Fruit fly (Drosophila melanogaster) whole organism, prepupa: Measurements from ENCODE around the gene dao.

Source experiments
- CG10631 ChIP-seq: fragments of 200-800 bp; sonication (Bioruptor generic); optimal IDR thresholded peaks from 2 replicates; lab custom pipeline; 2016; ENCODE audit warnings: missing biosample characterization, missing genetic modification characterization
- CG11762 ChIP-seq: fragments of 200-800 bp; sonication (Bioruptor generic); optimal IDR thresholded peaks from 3 replicates; lab custom pipeline; 2016; ENCODE audit warnings: missing biosample characterization, missing genetic modification characterization; ENCODE audit not compliant: insufficient read depth
- CG15336 ChIP-seq: fragments of 200-800 bp; sonication (Bioruptor generic); IDR thresholded peaks from 2 replicates; pipeline ENCODE4 v1.3.6; 2022; ENCODE audit warnings: missing biosample characterization, missing genetic modification characterization
- CG1621 ChIP-seq: fragments of 200-800 bp; sonication (Bioruptor generic); optimal IDR thresholded peaks from 3 replicates; lab custom pipeline; 2018; ENCODE audit warnings: missing biosample characterization, mild to moderate bottlenecking, missing genetic modification characterization
- CG3032 ChIP-seq: fragments of 200-800 bp; optimal IDR thresholded peaks from 2 replicates; lab custom pipeline; 2019; ENCODE audit warnings: missing biosample characterization, mild to moderate bottlenecking, missing genetic modification characterization, moderate library complexity
- CG31627 ChIP-seq: fragments of 200-800 bp; sonication (Bioruptor generic); optimal IDR thresholded peaks from 3 replicates; lab custom pipeline; 2016; ENCODE audit warnings: missing biosample characterization, missing genetic modification characterization
- CG32006 ChIP-seq: fragments of 200-800 bp; sonication (Bioruptor generic); optimal IDR thresholded peaks from 3 replicates; lab custom pipeline; 2017; ENCODE audit warnings: missing biosample characterization, mild to moderate bottlenecking, missing genetic modification characterization
- CG4318 ChIP-seq: fragments of 200-800 bp; sonication (Bioruptor generic); optimal IDR thresholded peaks from 3 replicates; lab custom pipeline; 2017; ENCODE audit warnings: missing biosample characterization, mild to moderate bottlenecking, missing genetic modification characterization
- CG6854 ChIP-seq: fragments of 200-800 bp; sonication (Bioruptor generic); optimal IDR thresholded peaks from 2 replicates; lab custom pipeline; 2017; ENCODE audit warnings: missing biosample characterization, mild to moderate bottlenecking, missing genetic modification characterization
- CG8119 ChIP-seq: fragments of 200-800 bp; sonication (Bioruptor generic); IDR thresholded peaks from 3 replicates; pipeline ENCODE4 v1.3.6; 2022; ENCODE audit warnings: missing biosample characterization, missing genetic modification characterization
- CG8319 ChIP-seq: fragments of 200-800 bp; sonication (Bioruptor generic); optimal IDR thresholded peaks from 3 replicates; lab custom pipeline; 2016; ENCODE audit warnings: missing biosample characterization, missing genetic modification characterization
- CG8632 ChIP-seq: fragments of 200-800 bp; sonication (Bioruptor generic); optimal IDR thresholded peaks from 3 replicates; lab custom pipeline; 2016; ENCODE audit warnings: missing biosample characterization, missing genetic modification characterization
- Eip75B ChIP-seq: fragments of 200-800 bp; sonication (Bioruptor generic); optimal IDR thresholded peaks from 3 replicates; lab custom pipeline; 2016; ENCODE audit warnings: missing biosample characterization, missing genetic modification characterization
- Eip78C ChIP-seq: fragments of 200-800 bp; sonication (Bioruptor generic); peaks from one replicate; lab custom pipeline; 2016; ENCODE audit warnings: missing biosample characterization, missing genetic modification characterization
- Eip93F ChIP-seq: fragments of 200-800 bp; sonication (Bioruptor generic); optimal IDR thresholded peaks from 2 replicates; lab custom pipeline; 2016; ENCODE audit warnings: missing biosample characterization, mild to moderate bottlenecking, missing genetic modification characterization
- Ets21C ChIP-seq: fragments of 200-800 bp; sonication (Bioruptor generic); optimal IDR thresholded peaks from 3 replicates; lab custom pipeline; 2016; ENCODE audit warnings: missing biosample characterization, missing genetic modification characterization
- Ets96B ChIP-seq: fragments of 200-800 bp; optimal IDR thresholded peaks from 2 replicates; lab custom pipeline; 2019; ENCODE audit warnings: missing biosample characterization, mild to moderate bottlenecking, missing genetic modification characterization, moderate library complexity
- Hr4 ChIP-seq: fragments of 200-800 bp; sonication (Bioruptor generic); optimal IDR thresholded peaks from 3 replicates; lab custom pipeline; 2016; ENCODE audit warnings: missing biosample characterization, missing genetic modification characterization
- Lpt ChIP-seq: fragments of 200-800 bp; sonication (Bioruptor generic); optimal IDR thresholded peaks from 3 replicates; lab custom pipeline; 2016; ENCODE audit warnings: missing biosample characterization, missing genetic modification characterization
- OdsH ChIP-seq: fragments of 200-800 bp; sonication (Bioruptor generic); optimal IDR thresholded peaks from 3 replicates; lab custom pipeline; 2016; ENCODE audit warnings: missing biosample characterization, missing genetic modification characterization
- Smox ChIP-seq: fragments of 200-800 bp; sonication (Bioruptor generic); optimal IDR thresholded peaks from 3 replicates; lab custom pipeline; 2016; ENCODE audit warnings: missing biosample characterization, missing genetic modification characterization
- Sox14 ChIP-seq: fragments of 200-800 bp; sonication (Bioruptor generic); optimal IDR thresholded peaks from 3 replicates; lab custom pipeline; 2016; ENCODE audit warnings: missing biosample characterization, missing genetic modification characterization
- achi ChIP-seq: fragments of 200-800 bp; sonication (Bioruptor generic); optimal IDR thresholded peaks from 3 replicates; lab custom pipeline; 2016; ENCODE audit warnings: missing biosample characterization, missing genetic modification characterization
- acj6 ChIP-seq: fragments of 200-800 bp; sonication (Bioruptor generic); optimal IDR thresholded peaks from 3 replicates; lab custom pipeline; 2016; ENCODE audit warnings: missing biosample characterization, missing genetic modification characterization
- dac ChIP-seq: fragments of 200-800 bp; sonication (Bioruptor generic); optimal IDR thresholded peaks from 2 replicates; lab custom pipeline; 2017; ENCODE audit warnings: missing biosample characterization, mild to moderate bottlenecking, missing genetic modification characterization
- dsx ChIP-seq: fragments of 200-800 bp; optimal IDR thresholded peaks from 3 replicates; lab custom pipeline; 2019; ENCODE audit warnings: missing biosample characterization, mild to moderate bottlenecking, missing genetic modification characterization, moderate library complexity; ENCODE audit not compliant: poor library complexity, severe bottlenecking
- eg ChIP-seq: fragments of 200-800 bp; sonication (Bioruptor generic); IDR thresholded peaks from 3 replicates; pipeline ENCODE4 v1.3.6; 2022; ENCODE audit warnings: missing biosample characterization, missing genetic modification characterization
- esn ChIP-seq: fragments of 200-800 bp; sonication (Bioruptor generic); optimal IDR thresholded peaks from 2 replicates; lab custom pipeline; 2016; ENCODE audit warnings: missing biosample characterization, mild to moderate bottlenecking, missing genetic modification characterization, moderate library complexity
- fd59A ChIP-seq: fragments of 200-800 bp; sonication (Bioruptor generic); optimal IDR thresholded peaks from 2 replicates; lab custom pipeline; 2017; ENCODE audit warnings: missing biosample characterization, mild to moderate bottlenecking, missing genetic modification characterization, missing genetic modification reagents
- fd85E ChIP-seq: fragments of 200-800 bp; sonication (Bioruptor generic); optimal IDR thresholded peaks from 3 replicates; lab custom pipeline; 2016; ENCODE audit warnings: missing biosample characterization, missing genetic modification characterization
- fkh ChIP-seq: fragments of 200-800 bp; sonication (Bioruptor generic); optimal IDR thresholded peaks from 3 replicates; lab custom pipeline; 2017; ENCODE audit warnings: missing biosample characterization, mild to moderate bottlenecking, missing genetic modification characterization, moderate library complexity
- net ChIP-seq: fragments of 200-800 bp; sonication (Bioruptor generic); optimal IDR thresholded peaks from 3 replicates; lab custom pipeline; 2016; ENCODE audit warnings: missing biosample characterization, missing genetic modification characterization
- salr ChIP-seq, 2 experiments: fragments of 200-800 bp; sonication (Bioruptor generic); optimal IDR thresholded peaks; 3 replicates each; lab custom pipeline; 2016 to 2018; ENCODE audit warnings: missing biosample characterization in 2 of 2, missing genetic modification characterization in 2 of 2, mild to moderate bottlenecking in 1 of 2
- ss ChIP-seq, 2 experiments: fragments of 200-800 bp; sonication (Bioruptor generic); optimal IDR thresholded peaks; 2 replicates in 1 of 2; 3 replicates in 1 of 2; lab custom pipeline; 2017 to 2018; ENCODE audit warnings: mild to moderate bottlenecking in 2 of 2, missing biosample characterization in 2 of 2, missing genetic modification characterization in 2 of 2, moderate library complexity in 1 of 2
- svp ChIP-seq: fragments of 200-800 bp; sonication (Bioruptor generic); peaks from one replicate; lab custom pipeline; 2016; ENCODE audit warnings: missing biosample characterization, missing genetic modification characterization
- topi ChIP-seq: fragments of 200-800 bp; sonication (Bioruptor generic); optimal IDR thresholded peaks from 3 replicates; lab custom pipeline; 2016; ENCODE audit warnings: missing biosample characterization, missing genetic modification characterization
- vri ChIP-seq: fragments of 200-800 bp; sonication (Bioruptor generic); optimal IDR thresholded peaks from 3 replicates; lab custom pipeline; 2016; ENCODE audit warnings: missing biosample characterization, mild to moderate bottlenecking, missing genetic modification characterization

Gene dao

DNA sequence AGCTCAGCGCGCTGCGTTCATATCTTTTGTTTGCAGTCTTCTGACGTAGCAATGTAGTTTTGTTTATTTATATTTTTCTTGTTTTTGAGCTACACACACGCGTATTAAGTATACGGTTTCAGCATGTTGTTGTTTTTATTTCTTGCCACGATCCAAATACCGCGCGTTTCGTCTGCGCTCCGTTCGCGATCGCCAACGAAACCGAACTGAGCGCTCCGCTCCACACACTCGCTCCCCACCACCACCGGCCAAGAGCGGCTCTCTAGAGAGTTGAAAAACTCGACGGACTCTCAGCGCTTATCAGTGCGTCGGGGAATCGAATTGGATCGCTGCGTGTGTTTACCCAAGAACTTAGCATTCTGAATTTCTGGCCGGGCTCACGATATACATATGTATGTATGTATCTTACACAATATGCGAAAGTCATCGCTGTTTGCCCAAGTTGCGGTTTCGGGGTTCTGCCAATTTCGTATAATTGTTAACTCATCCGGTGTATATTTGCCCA, 15.9 kb downstream of the dao start, which contains the start of gene yuri (continued):
- TF ChIP-seq Eip75B (GFP tag; lab: Kevin White, UChicago), result peak; percentile 56
- TF ChIP-seq fd59A (GFP tag; lab: Kevin White, UChicago), result peak; percentile 25
- no peak for TF ChIP-seq dac
- TF ChIP-seq CG11762, result no peak
- peak; percentile 68 for TF ChIP-seq Ets96B (tag; lab: Kevin White, UChicago)
- peak; percentile 81 for TF ChIP-seq eg
- TF ChIP-seq CG31627 (GFP tag; lab: Kevin White, UChicago), result no peak
- peak; percentile 97 for TF ChIP-seq fkh
- TF ChIP-seq topi (GFP tag; lab: Kevin White, UChicago), result no peak
- peak in 1 of 2 experiments; percentile 24 for TF ChIP-seq salr (GFP tag; optimal IDR thresholded peaks at IDR 0.05; lab: Kevin White, UChicago)
- peak; percentile 80 for TF ChIP-seq CG8119 (GFP tag; lab: Robert Waterston, UW)
- no peak for TF ChIP-seq Ets21C (GFP tag; lab: Kevin White, UChicago)
- TF ChIP-seq CG1621 (tag; lab: Kevin White, UChicago), result peak; percentile 87
- peak; percentile 81 for TF ChIP-seq dsx
- TF ChIP-seq CG8632 (GFP tag; lab: Kevin White, UChicago), result peak; percentile 32
- no peak for TF ChIP-seq Smox (GFP tag; lab: Kevin White, UChicago)
- TF ChIP-seq CG15336 (GFP tag; lab: Robert Waterston, UW), result peak; percentile 79
- TF ChIP-seq Hr4 (GFP tag; lab: Kevin White, UChicago), result no peak
- no peak for TF ChIP-seq CG32006 (GFP tag; lab: Kevin White, UChicago)
- no peak for TF ChIP-seq Eip93F (GFP tag; lab: Kevin White, UChicago)
- TF ChIP-seq net, result peak; percentile 48
- no peak for TF ChIP-seq CG4318 (GFP tag; lab: Kevin White, UChicago)
- TF ChIP-seq fd85E (GFP tag; lab: Kevin White, UChicago), result no peak
- TF ChIP-seq esn (GFP tag; lab: Kevin White, UChicago), result peak; percentile 51
- TF ChIP-seq vri (GFP tag; lab: Kevin White, UChicago), result peak; percentile 87
- TF ChIP-seq Sox14, result no peak
- TF ChIP-seq OdsH (GFP tag; lab: Kevin White, UChicago), result no peak
- peak; percentile 41 for TF ChIP-seq achi (GFP tag; lab: Kevin White, UChicago)

DNA sequence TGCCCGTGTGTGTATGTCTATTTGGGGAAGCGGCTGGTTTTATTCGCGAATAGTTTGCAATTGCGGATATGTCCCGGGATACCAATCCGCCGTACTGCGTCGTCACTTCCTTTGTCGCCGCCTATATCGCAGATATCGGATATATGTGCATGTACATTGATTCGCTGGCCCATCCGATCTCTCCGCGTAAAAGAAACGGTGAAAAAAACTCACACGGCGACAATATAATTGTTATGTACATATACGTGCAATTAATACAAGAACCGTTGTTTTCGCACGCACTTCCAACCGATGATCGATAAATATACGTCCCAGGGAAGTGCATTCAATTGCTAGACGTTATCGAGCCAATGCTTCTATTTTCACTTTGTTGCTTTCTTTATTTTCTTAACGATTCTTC, 22.7 kb downstream of the dao start:
- TF ChIP-seq achi (GFP tag; lab: Kevin White, UChicago) (no peak), Lpt (GFP tag; lab: Kevin White, UChicago) (no peak), ss (GFP tag; optimal IDR thresholded peaks at IDR 0.05; lab: Kevin White, UChicago) (peak in 1 of 2 experiments; percentile 11), Sox14 (peak; percentile 16), svp (GFP tag; lab: Kevin White, UChicago) (no peak), net (no peak), fkh (peak; percentile 27), Hr4 (GFP tag; lab: Kevin White, UChicago) (no peak), esn (GFP tag; lab: Kevin White, UChicago) (no peak)

DNA sequence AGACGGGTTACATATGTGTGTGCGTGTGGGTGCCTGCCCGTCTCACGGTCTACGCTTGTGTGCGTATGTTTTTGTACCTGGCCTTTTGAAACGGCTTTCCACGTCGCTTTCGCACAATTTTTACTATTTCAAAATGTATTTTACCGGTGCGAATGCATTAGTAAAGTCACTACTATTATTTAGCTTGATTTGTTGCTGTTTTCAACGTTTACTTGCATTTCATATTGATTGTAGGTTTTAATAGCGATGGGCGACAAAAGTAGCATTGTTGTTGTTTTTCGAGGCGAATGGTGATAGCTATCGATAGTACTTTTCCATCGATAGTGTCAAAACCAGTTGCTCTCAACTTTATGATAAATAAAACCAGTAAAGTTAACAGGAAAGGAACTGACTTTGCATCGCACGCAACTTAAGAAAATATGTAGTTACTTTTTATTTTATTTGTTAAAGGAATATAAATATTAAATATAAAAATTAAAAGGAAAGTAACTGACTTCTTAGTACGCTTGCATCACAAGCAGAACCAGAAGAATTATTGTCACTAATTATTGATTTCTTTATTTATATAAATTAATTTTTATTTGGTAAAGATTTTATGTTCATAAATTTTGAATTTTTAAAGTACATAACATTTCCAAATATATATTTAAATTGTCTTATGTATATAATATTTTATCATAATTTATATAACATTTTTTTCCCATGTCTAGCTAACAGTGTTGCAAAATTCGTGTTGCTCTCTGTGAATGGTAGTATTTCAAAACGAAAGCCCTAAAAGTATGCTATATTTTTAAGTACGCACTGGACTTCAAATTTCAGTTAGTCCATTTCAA, 23.3 kb downstream of the dao start, which contains the start of gene Cul3:
Gene Cul3 (minus strand): TSS at position 268 of the 833 bp plus-strand sequence.
- TF ChIP-seq CG8319 (no peak), CG6854 (GFP tag; lab: Kevin White, UChicago) (no peak), esn (GFP tag; lab: Kevin White, UChicago) (peak; percentile 17), fkh (peak; percentile 9), Lpt (GFP tag; lab: Kevin White, UChicago) (no peak), Sox14 (peak; percentile 6), fd59A (GFP tag; lab: Kevin White, UChicago) (no peak), svp (GFP tag; lab: Kevin White, UChicago) (peak; percentile 35), Ets96B (tag; lab: Kevin White, UChicago) (no peak), CG3032 (tag; lab: Kevin White, UChicago) (peak; percentile 46), CG32006 (GFP tag; lab: Kevin White, UChicago) (peak; percentile 29), acj6 (GFP tag; lab: Kevin White, UChicago) (peak; percentile 6), Eip78C (GFP tag; lab: Kevin White, UChicago) (peak; percentile 66), OdsH (GFP tag; lab: Kevin White, UChicago) (peak; percentile 3), salr (GFP tag; optimal IDR thresholded peaks at IDR 0.05; lab: Kevin White, UChicago) (peak in 1 of 2 experiments; percentile 39), CG10631 (GFP tag; lab: Kevin White, UChicago) (peak; percentile 51)
